Worm (Caenorhabditis elegans) whole organism, L4 larva: ENCODE results near the gene ceh-30.

Experiments
- F44E2.7 ChIP-seq: fragments of 200-800 bp; sonication (Bioruptor generic); IDR thresholded peaks from 2 replicates; pipeline ENCODE4 v2.1.2; 2022; ENCODE audit warnings: missing genetic modification characterization, missing compliant biosample characterization
- R02D3.7 ChIP-seq: fragments of 150-350 bp; sonication (generic microtip); optimal IDR thresholded peaks from 3 replicates; lab custom pipeline; 2014; ENCODE audit warnings: missing biosample characterization, missing genetic modification characterization
- T20F7.1 ChIP-seq: fragments of 200-800 bp; sonication (Bioruptor generic); optimal IDR thresholded peaks from 2 replicates; lab custom pipeline; 2018; ENCODE audit warnings: mild to moderate bottlenecking, missing genetic modification characterization, missing compliant biosample characterization
- T26A8.4 ChIP-seq: fragments of 200-800 bp; sonication (Bioruptor generic); IDR thresholded peaks from 2 replicates; pipeline ENCODE4 v1.3.6; 2022; ENCODE audit warnings: missing genetic modification characterization, missing compliant biosample characterization
- Y75B8A.6 ChIP-seq: fragments of 200-800 bp; sonication (Bioruptor generic); IDR thresholded peaks from 2 replicates; pipeline ENCODE4 v1.3.6; 2022; ENCODE audit warnings: missing genetic modification reagents, missing genetic modification characterization, missing compliant biosample characterization
- aha-1 ChIP-seq: fragments of 150-350 bp; peaks from one replicate; lab custom pipeline; 2014; ENCODE audit warnings: missing biosample characterization, missing genetic modification characterization
- ama-1 ChIP-seq: fragments of 150-350 bp; optimal IDR thresholded peaks from 2 replicates; lab custom pipeline; 2014; ENCODE audit warnings: inconsistent platforms, mixed read lengths
- arid-1 ChIP-seq: fragments of 200-800 bp; sonication (Bioruptor generic); conservative IDR thresholded peaks from 2 replicates; pipeline ENCODE4 v1.3.6; 2022; ENCODE audit warnings: missing genetic modification reagents, missing genetic modification characterization, missing compliant biosample characterization
- ceh-44 ChIP-seq: fragments of 200-800 bp; sonication (Bioruptor generic); IDR thresholded peaks from 2 replicates; pipeline ENCODE4 v1.3.6; 2022; ENCODE audit warnings: missing genetic modification reagents, missing genetic modification characterization, missing compliant biosample characterization
- ceh-82 ChIP-seq: sonication (generic microtip); optimal IDR thresholded peaks from 2 replicates; lab custom pipeline; 2017; ENCODE audit warnings: missing biosample characterization, missing genetic modification characterization
- cey-2 ChIP-seq: sonication (generic microtip); optimal IDR thresholded peaks from 3 replicates; lab custom pipeline; 2017; ENCODE audit warnings: missing genetic modification characterization, mild to moderate bottlenecking, missing compliant biosample characterization, antibody characterized with exemption, borderline replicate concordance; ENCODE audit not compliant: insufficient read depth
- daf-16 ChIP-seq, 3 experiments: sonication (generic microtip); optimal IDR thresholded peaks; 2 replicates each; lab custom pipeline; 2016 to 2017; ENCODE audit warnings: missing genetic modification characterization in 3 of 3, missing genetic modification reagents in 3 of 3, mild to moderate bottlenecking in 2 of 3, missing compliant biosample characterization in 2 of 3, missing biosample characterization in 1 of 3, moderate library complexity in 1 of 3
- dmd-6 ChIP-seq: fragments of 200-800 bp; sonication (Bioruptor generic); IDR thresholded peaks from 2 replicates; pipeline ENCODE4 v1.3.6; 2022; ENCODE audit warnings: missing genetic modification reagents, missing genetic modification characterization, missing compliant biosample characterization
- dve-1 ChIP-seq: sonication (generic microtip); optimal IDR thresholded peaks from 2 replicates; lab custom pipeline; 2017; ENCODE audit warnings: antibody characterized with exemption, mild to moderate bottlenecking, missing genetic modification characterization, missing compliant biosample characterization; ENCODE audit not compliant: insufficient read depth
- egl-43 ChIP-seq: fragments of 200-800 bp; sonication (Bioruptor generic); IDR thresholded peaks from 2 replicates; pipeline ENCODE4 v1.3.6; 2022; ENCODE audit warnings: missing genetic modification reagents, missing genetic modification characterization, missing compliant biosample characterization
- fkh-10 ChIP-seq: fragments of 150-350 bp; optimal IDR thresholded peaks from 2 replicates; lab custom pipeline; 2014; ENCODE audit warnings: missing biosample characterization, missing genetic modification reagents, missing genetic modification characterization
- hif-1 ChIP-seq, 2 experiments: sonication (generic microtip); optimal IDR thresholded peaks; 2 replicates each; lab custom pipeline; 2016 to 2017; ENCODE audit warnings: missing compliant biosample characterization in 2 of 2, missing genetic modification characterization in 2 of 2, missing genetic modification reagents in 2 of 2, missing genotype in 2 of 2, mild to moderate bottlenecking in 1 of 2
- hlh-11 ChIP-seq: fragments of 200-800 bp; sonication (Bioruptor generic); optimal IDR thresholded peaks from 2 replicates; lab custom pipeline; 2018; ENCODE audit warnings: mild to moderate bottlenecking, missing genetic modification characterization, missing compliant biosample characterization
- hlh-30 ChIP-seq: sonication (generic microtip); optimal IDR thresholded peaks from 2 replicates; lab custom pipeline; 2017; ENCODE audit warnings: antibody characterized with exemption, mild to moderate bottlenecking, missing genetic modification characterization, missing compliant biosample characterization; ENCODE audit not compliant: insufficient read depth
- lin-13 ChIP-seq: fragments of 150-350 bp; optimal IDR thresholded peaks from 2 replicates; lab custom pipeline; 2014; ENCODE audit warnings: missing biosample characterization, missing genetic modification reagents, missing genetic modification characterization
- lin-15B ChIP-seq: fragments of 150-350 bp; sonication (generic microtip); optimal IDR thresholded peaks from 3 replicates; lab custom pipeline; 2014; ENCODE audit warnings: missing biosample characterization, missing genetic modification characterization
- mdl-1 ChIP-seq, 2 experiments: fragments of 150-350 bp in 1 of 2; sonication (generic microtip) in 1 of 2; optimal IDR thresholded peaks; 2 replicates each; lab custom pipeline; 2014 to 2017; ENCODE audit warnings: missing biosample characterization in 2 of 2, missing genetic modification characterization in 2 of 2
- mdt-29 ChIP-seq: fragments of 200-800 bp; sonication (Bioruptor generic); IDR thresholded peaks from 2 replicates; pipeline ENCODE4 v1.3.6; 2022; ENCODE audit warnings: missing genetic modification reagents, missing genetic modification characterization, missing compliant biosample characterization
- mep-1 ChIP-seq: fragments of 150-350 bp; sonication (generic microtip); optimal IDR thresholded peaks from 3 replicates; lab custom pipeline; 2014; ENCODE audit warnings: missing biosample characterization, missing genetic modification characterization
- mes-2 ChIP-seq: sonication (generic microtip); optimal IDR thresholded peaks from 2 replicates; lab custom pipeline; 2016; ENCODE audit warnings: missing genotype, mild to moderate bottlenecking, missing genetic modification characterization, missing compliant biosample characterization; ENCODE audit not compliant: poor library complexity, severe bottlenecking
- nhr-102 ChIP-seq: sonication (generic microtip); optimal IDR thresholded peaks from 2 replicates; lab custom pipeline; 2016; ENCODE audit warnings: mild to moderate bottlenecking, missing genetic modification characterization, moderate library complexity, missing compliant biosample characterization
- nhr-11 ChIP-seq: fragments of 150-350 bp; optimal IDR thresholded peaks from 2 replicates; lab custom pipeline; 2014; ENCODE audit warnings: missing biosample characterization, missing genetic modification characterization
- nhr-111 ChIP-seq: fragments of 200-800 bp; sonication (Bioruptor generic); optimal IDR thresholded peaks from 2 replicates; lab custom pipeline; 2018; ENCODE audit warnings: mild to moderate bottlenecking, missing genetic modification characterization, missing compliant biosample characterization
- nhr-237 ChIP-seq: sonication (generic microtip); optimal IDR thresholded peaks from 2 replicates; lab custom pipeline; 2017; ENCODE audit warnings: missing biosample characterization, missing genetic modification characterization
- nhr-28 ChIP-seq: fragments of 150-350 bp; optimal IDR thresholded peaks from 2 replicates; lab custom pipeline; 2014; ENCODE audit warnings: missing biosample characterization, missing genetic modification characterization
- nhr-41 ChIP-seq: fragments of 200-800 bp; sonication (Bioruptor generic); IDR thresholded peaks from 2 replicates; pipeline ENCODE4 v1.3.6; 2022; ENCODE audit warnings: missing genetic modification reagents, missing genetic modification characterization, missing compliant biosample characterization
- nhr-77 ChIP-seq: fragments of 150-350 bp; optimal IDR thresholded peaks from 2 replicates; lab custom pipeline; 2014; ENCODE audit warnings: missing biosample characterization, missing genetic modification characterization
- pqm-1 ChIP-seq: sonication (generic microtip); optimal IDR thresholded peaks from 2 replicates; lab custom pipeline; 2017; ENCODE audit warnings: missing biosample characterization, missing genetic modification characterization
- rbr-2 ChIP-seq: sonication (generic microtip); optimal IDR thresholded peaks from 2 replicates; lab custom pipeline; 2016; ENCODE audit warnings: missing genotype, missing genetic modification characterization, missing compliant biosample characterization
- saeg-2 ChIP-seq: fragments of 200-800 bp; sonication (Bioruptor generic); IDR thresholded peaks from 2 replicates; pipeline ENCODE4 v1.3.6; 2022; ENCODE audit warnings: missing genetic modification reagents, missing genetic modification characterization, missing compliant biosample characterization
- sdz-12 ChIP-seq: fragments of 200-800 bp; sonication (Bioruptor generic); optimal IDR thresholded peaks from 2 replicates; lab custom pipeline; 2018; ENCODE audit warnings: mild to moderate bottlenecking, missing genetic modification characterization, missing compliant biosample characterization
- set-16 ChIP-seq: fragments of 200-800 bp; sonication (Bioruptor generic); IDR thresholded peaks from 2 replicates; pipeline ENCODE4 v1.3.6; 2022; ENCODE audit warnings: missing genetic modification reagents, missing genetic modification characterization, missing compliant biosample characterization
- skn-1 ChIP-seq: fragments of 150-350 bp; optimal IDR thresholded peaks from 2 replicates; lab custom pipeline; 2014; ENCODE audit warnings: missing biosample characterization, missing genetic modification characterization
- snpc-1.2 ChIP-seq: fragments of 200-800 bp; sonication (Bioruptor generic); IDR thresholded peaks from 2 replicates; pipeline ENCODE4 v1.3.6; 2022; ENCODE audit warnings: missing genetic modification reagents, missing genetic modification characterization, missing compliant biosample characterization
- spr-1 ChIP-seq: sonication (generic microtip); optimal IDR thresholded peaks from 2 replicates; lab custom pipeline; 2016; ENCODE audit warnings: mild to moderate bottlenecking, missing genetic modification characterization, missing compliant biosample characterization
- tag-97 ChIP-seq: fragments of 200-800 bp; sonication (Bioruptor generic); IDR thresholded peaks from 2 replicates; pipeline ENCODE4 v1.3.6; 2022; ENCODE audit warnings: missing genetic modification characterization, missing compliant biosample characterization
- tra-1 ChIP-seq: fragments of 200-800 bp; sonication (Bioruptor generic); IDR thresholded peaks from 2 replicates; pipeline ENCODE4 v1.3.6; 2022; ENCODE audit warnings: missing genetic modification reagents, missing genetic modification characterization, missing compliant biosample characterization
- unc-39 ChIP-seq: sonication (generic microtip); optimal IDR thresholded peaks from 2 replicates; lab custom pipeline; 2017; ENCODE audit warnings: missing biosample characterization, missing genetic modification characterization
- unc-62 ChIP-seq, 3 experiments: fragments of 150-350 bp in 1 of 3; sonication (generic microtip); optimal IDR thresholded peaks in 2 of 3; peaks in 1 of 3; 1 replicate in 1 of 3; 2 replicates in 2 of 3; lab custom pipeline; 2014 to 2017; ENCODE audit warnings: missing biosample characterization in 3 of 3, missing genetic modification characterization in 3 of 3, missing genetic modification reagents in 3 of 3, missing genotype in 1 of 3
- zfp-2 ChIP-seq: sonication (generic microtip); optimal IDR thresholded peaks from 2 replicates; lab custom pipeline; 2016; ENCODE audit warnings: mild to moderate bottlenecking, missing genetic modification characterization, missing compliant biosample characterization

Gene ceh-30

ce11 chrX:3106137-3106536 lies 42.8 kb downstream of the ceh-30 start, which contains the start of gene K10B3.5 (continued):
- TF ChIP-seq nhr-41, result no peak
- no peak for TF ChIP-seq nhr-111 (GFP tag; lab: Kevin White, UChicago)
- peak; percentile 67 for TF ChIP-seq lin-13 (GFP tag; lab: Kevin White, UChicago)
- TF ChIP-seq unc-39 (tag; lab: Kevin White, UChicago), result no peak
- no peak for TF ChIP-seq T26A8.4
- peak; percentile 68 for TF ChIP-seq rbr-2 (tag; lab: Kevin White, UChicago)
- no peak for TF ChIP-seq ama-1 (lab: Kevin White, UChicago)
- no peak for TF ChIP-seq nhr-237 (tag; lab: Kevin White, UChicago)
- no peak for TF ChIP-seq R02D3.7 (tag; lab: Kevin White, UChicago)
- no peak for TF ChIP-seq spr-1
- TF ChIP-seq skn-1 (tag; lab: Kevin White, UChicago), result no peak
- TF ChIP-seq zfp-2 (tag; lab: Kevin White, UChicago), result no peak
- peak; percentile 16 for TF ChIP-seq nhr-102
- TF ChIP-seq nhr-77 (tag; lab: Kevin White, UChicago), result peak; percentile 34
- TF ChIP-seq mep-1 (tag; lab: Kevin White, UChicago), result peak; percentile 89
- no peak for TF ChIP-seq set-16 (GFP tag; lab: Robert Waterston, UW)
- no peak for TF ChIP-seq sdz-12 (GFP tag; lab: Kevin White, UChicago)
- TF ChIP-seq hlh-30, result peak; percentile 99
- TF ChIP-seq aha-1, result peak; percentile 97
- TF ChIP-seq dmd-6 (GFP tag; lab: Robert Waterston, UW), result 0 out of 2 replicates have a peak, but pooled peaks have one; percentile 29
- no peak for TF ChIP-seq tag-97 (GFP tag; lab: Robert Waterston, UW)
- TF ChIP-seq F44E2.7, result no peak
- TF ChIP-seq, all 104 proteins: peak for 25

- TF ChIP-seq tra-1 (GFP tag; lab: Robert Waterston, UW) (0 out of 2 replicates have a peak, but pooled peaks have one; percentile 19), Y75B8A.6 (GFP tag; lab: Robert Waterston, UW) (no peak), hif-1 (tag; optimal IDR thresholded peaks at IDR 0.05; lab: Kevin White, UChicago) (peak in 1 of 2 experiments; percentile 74), mdl-1 (tag; optimal IDR thresholded peaks at IDR 0.05; lab: Kevin White, UChicago) (peak; percentile 3 to 47), dmd-6 (GFP tag; lab: Robert Waterston, UW) (peak; percentile 31; the same call in 1 of the 2 replicates), ceh-82 (tag; lab: Kevin White, UChicago) (no peak), T20F7.1 (no peak), nhr-111 (GFP tag; lab: Kevin White, UChicago) (no peak), nhr-11 (peak; percentile 65), hlh-11 (peak; percentile 56), hlh-30 (peak; percentile 51), daf-16 (GFP tag; optimal IDR thresholded peaks at IDR 0.05; lab: Kevin White, UChicago) (peak in 1 of 2 experiments; percentile 98), daf-16 (tag; optimal IDR thresholded peaks at IDR 0.05; lab: Kevin White, UChicago) (no peak), mdt-29 (GFP tag; lab: Robert Waterston, UW) (peak; percentile 25; the same call in 1 of the 2 replicates), unc-62 (GFP tag; optimal IDR thresholded peaks at IDR 0.05 in 1 of 2; lab: Kevin White, UChicago) (peak in 1 of 2 experiments; percentile 94), unc-62 (tag; optimal IDR thresholded peaks at IDR 0.05; lab: Kevin White, UChicago) (no peak)
Measured at ce11 chrX:3108603-3109002, 45.2 kb downstream of the ceh-30 start.

- TF ChIP-seq arid-1 (no peak), T20F7.1 (no peak), daf-16 (GFP tag; optimal IDR thresholded peaks at IDR 0.05; lab: Kevin White, UChicago) (no peak), daf-16 (tag; optimal IDR thresholded peaks at IDR 0.05; lab: Kevin White, UChicago) (peak; percentile 61), pqm-1 (tag; lab: Kevin White, UChicago) (peak; percentile 91), saeg-2 (GFP tag; lab: Robert Waterston, UW) (no peak), nhr-28 (peak; percentile 46), mes-2 (tag; lab: Kevin White, UChicago) (peak; percentile 26), dmd-6 (GFP tag; lab: Robert Waterston, UW) (peak; percentile 37; the same call in 1 of the 2 replicates), fkh-10 (GFP tag; lab: Kevin White, UChicago) (no peak), nhr-77 (tag; lab: Kevin White, UChicago) (peak; percentile 30), snpc-1.2 (no peak), cey-2 (tag; lab: Kevin White, UChicago) (no peak), dve-1 (tag; lab: Kevin White, UChicago) (peak; percentile 18), egl-43 (no peak), hlh-11 (peak; percentile 9), ceh-44 (GFP tag; lab: Robert Waterston, UW) (no peak), lin-15B (tag; lab: Kevin White, UChicago) (no peak)
Measured at ce11 chrX:3110576-3110975, 47.2 kb downstream of the ceh-30 start, which contains the start of gene gpcp-1. Gene gpcp-1 (minus strand): TSS chrX:3110628.
